Worm (Caenorhabditis elegans) whole organism, midembryonic: ENCODE data around the gene oac-21.

ENCODE experiments used
- T22C8.4 ChIP-seq: fragments of 200-800 bp; sonication (Bioruptor generic); IDR thresholded peaks from 2 replicates; pipeline ENCODE4 v1.3.6; 2022; ENCODE audit warnings: missing genetic modification characterization, missing compliant biosample characterization
- cog-1 ChIP-seq: sonication (generic microtip); optimal IDR thresholded peaks from 2 replicates; lab custom pipeline; 2016; ENCODE audit warnings: missing genetic modification characterization, missing compliant biosample characterization
- flt-1 ChIP-seq: fragments of 200-800 bp; sonication (Bioruptor generic); IDR thresholded peaks from 2 replicates; pipeline ENCODE4 v1.3.6; 2022; ENCODE audit warnings: missing genetic modification characterization, missing compliant biosample characterization
- klf-2 ChIP-seq: fragments of 200-800 bp; sonication (Bioruptor generic); conservative IDR thresholded peaks from 2 replicates; pipeline ENCODE4 v1.3.6; 2022; ENCODE audit warnings: missing genetic modification reagents, missing genetic modification characterization, missing compliant biosample characterization
- med-1 ChIP-seq: sonication (generic microtip); optimal IDR thresholded peaks from 2 replicates; lab custom pipeline; 2017; ENCODE audit warnings: missing genetic modification characterization, mild to moderate bottlenecking, missing compliant biosample characterization, antibody characterized with exemption, missing genetic modification reagents; ENCODE audit not compliant: insufficient read depth
- ref-1 ChIP-seq: fragments of 200-800 bp; sonication (Bioruptor generic); conservative IDR thresholded peaks from 2 replicates; pipeline ENCODE4 v1.3.6; 2022; ENCODE audit warnings: missing genetic modification reagents, missing genetic modification characterization, missing compliant biosample characterization
- tab-1 ChIP-seq: fragments of 200-800 bp; sonication (Bioruptor generic); IDR thresholded peaks from 2 replicates; pipeline ENCODE4 v1.3.6; 2022; ENCODE audit warnings: missing genetic modification characterization, missing compliant biosample characterization
- ztf-23 ChIP-seq: fragments of 200-800 bp; sonication (Bioruptor generic); IDR thresholded peaks from 2 replicates; pipeline ENCODE4 v1.3.6; 2022; ENCODE audit warnings: missing genetic modification reagents, missing genetic modification characterization, missing compliant biosample characterization
- ztf-29 ChIP-seq: fragments of 200-800 bp; sonication (Bioruptor generic); IDR thresholded peaks from 2 replicates; pipeline ENCODE4 v1.3.6; 2022; ENCODE audit warnings: missing genetic modification reagents, missing genetic modification characterization, missing compliant biosample characterization

Gene oac-21

DNA sequence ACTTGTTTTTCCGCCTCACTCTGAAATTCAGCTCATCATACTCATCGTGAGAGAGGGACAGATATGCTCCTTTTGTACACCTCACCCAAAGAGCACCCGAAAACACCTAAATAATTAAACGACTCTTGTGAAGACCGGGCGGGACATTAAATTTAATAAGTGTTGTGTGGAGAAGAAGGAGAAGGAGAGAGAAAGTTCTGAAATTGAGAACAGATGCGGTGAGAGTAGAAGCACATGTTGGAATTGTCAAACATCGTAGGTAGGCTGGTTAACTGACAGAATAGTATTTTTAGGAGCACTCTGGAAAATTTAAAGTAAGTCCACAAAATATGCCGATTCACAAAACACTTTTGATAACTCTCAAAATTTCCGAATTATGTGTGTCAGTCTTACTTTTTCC is 35.5 kb upstream of the oac-21 start:
- TF ChIP-seq cog-1 (tag; lab: Kevin White, UChicago) (no peak), med-1 (GFP tag; lab: Kevin White, UChicago) (no peak), tab-1 (GFP tag; lab: Robert Waterston, UW) (no peak), T22C8.4 (GFP tag; lab: Robert Waterston, UW) (no peak), ztf-29 (GFP tag; lab: Robert Waterston, UW) (no peak), klf-2 (GFP tag; lab: Robert Waterston, UW) (no peak), ref-1 (no peak), ztf-23 (GFP tag; lab: Robert Waterston, UW) (no peak), flt-1 (no peak)

DNA sequence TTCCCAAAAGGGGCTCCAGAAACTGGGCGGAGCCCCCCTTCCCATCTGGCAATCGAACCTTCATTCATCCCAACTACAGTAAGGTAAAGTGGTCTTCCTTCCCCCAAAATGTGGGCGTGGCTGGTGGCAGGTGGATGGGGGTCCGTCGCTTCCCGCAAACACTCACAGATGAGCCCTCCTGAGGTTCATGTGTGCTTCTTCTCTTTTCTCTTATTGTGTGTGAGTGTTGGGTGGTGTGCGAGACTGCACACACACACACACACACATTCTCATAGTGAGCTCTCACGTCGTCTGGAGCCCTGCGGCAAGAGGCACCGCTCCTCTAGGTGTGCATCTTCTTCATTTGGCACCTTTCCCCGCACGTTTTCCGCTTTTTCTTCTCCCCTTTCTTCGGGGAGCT is 34.5 kb upstream of the oac-21 start:
- TF ChIP-seq cog-1 (tag; lab: Kevin White, UChicago), result no peak
- 0 out of 2 replicates have a peak, but pooled peaks have one; percentile 28 for TF ChIP-seq ztf-23 (GFP tag; lab: Robert Waterston, UW)

DNA sequence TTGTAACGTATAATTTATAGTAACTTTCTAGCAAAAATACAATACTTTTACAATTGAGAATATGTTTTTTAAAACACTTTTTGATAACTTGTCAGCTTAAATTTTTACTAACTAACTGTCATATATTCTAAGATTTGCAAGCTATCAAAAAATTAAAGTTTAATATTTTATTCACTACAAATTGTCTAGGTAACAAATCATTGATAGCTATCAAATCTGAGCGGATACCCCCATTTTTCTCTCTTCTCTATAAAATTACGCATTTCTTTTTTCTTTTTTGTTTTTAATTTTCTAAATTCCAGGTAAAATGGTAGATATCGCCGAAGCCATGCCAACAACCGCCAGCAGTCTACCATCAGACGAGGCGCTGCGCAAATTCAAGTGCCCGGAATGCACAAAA is 33.5 kb upstream of the oac-21 start, which contains the start of gene zag-1:
Gene zag-1 (plus strand): TSS at position 301 of the 400 bp plus-strand sequence.
- TF ChIP-seq flt-1 (0 out of 2 replicates have a peak, but pooled peaks have one; percentile 14), med-1 (GFP tag; lab: Kevin White, UChicago) (no peak)

DNA sequence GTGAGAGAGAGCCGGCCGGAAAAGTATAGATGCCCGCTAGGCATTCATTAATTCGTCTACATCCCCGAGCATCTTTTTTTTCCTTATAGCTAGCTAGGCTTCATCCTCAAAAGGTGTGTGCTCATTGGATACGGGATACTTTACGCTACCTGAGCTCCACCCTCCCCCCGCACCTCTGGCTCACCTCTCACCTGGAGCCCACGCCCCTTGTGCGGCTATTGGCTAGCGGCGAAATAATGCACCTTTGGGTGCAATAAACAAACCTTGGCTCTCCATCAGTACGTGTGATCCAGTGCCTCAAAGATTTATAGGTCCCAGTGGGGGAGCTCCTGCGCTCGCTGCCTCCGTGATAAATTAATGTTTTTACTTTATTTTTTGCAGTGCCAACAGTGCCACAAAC is 32.9 kb upstream of the oac-21 start:
- TF ChIP-seq ztf-23 (GFP tag; lab: Robert Waterston, UW), result no peak
- TF ChIP-seq tab-1 (GFP tag; lab: Robert Waterston, UW), result no peak
- TF ChIP-seq cog-1 (tag; lab: Kevin White, UChicago), result no peak
- TF ChIP-seq T22C8.4 (GFP tag; lab: Robert Waterston, UW), result no peak
- no peak for TF ChIP-seq flt-1
- no peak for TF ChIP-seq klf-2 (GFP tag; lab: Robert Waterston, UW)
- TF ChIP-seq ztf-29 (GFP tag; lab: Robert Waterston, UW), result no peak
- TF ChIP-seq med-1 (GFP tag; lab: Kevin White, UChicago), result no peak
- no peak for TF ChIP-seq ref-1

DNA sequence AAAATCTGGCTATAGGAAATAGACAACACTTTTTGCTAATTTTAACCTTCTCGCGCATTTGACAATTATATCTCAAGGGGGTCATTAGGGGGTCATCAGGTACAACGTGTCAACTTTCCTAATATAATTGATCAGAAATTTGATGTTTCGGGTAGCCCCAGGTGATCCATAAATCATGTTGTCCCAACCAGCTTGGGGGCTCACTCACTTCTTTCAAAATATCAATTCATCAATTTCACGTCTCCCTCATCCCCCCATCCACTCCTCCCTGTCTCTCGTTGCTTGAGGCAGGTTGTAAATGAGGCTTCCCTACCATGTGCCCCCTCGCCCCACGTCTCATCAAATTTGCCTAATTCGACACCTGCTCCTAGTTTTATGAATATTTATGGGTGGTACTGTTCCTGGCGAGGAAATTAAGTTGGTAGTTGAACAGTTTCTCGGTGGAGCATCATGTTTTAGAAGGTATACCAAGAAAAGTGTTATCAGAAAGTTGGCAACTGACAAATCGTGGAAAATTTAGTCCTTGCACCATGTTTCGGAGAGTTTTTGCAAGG is 31.0 kb upstream of the oac-21 start:
- TF ChIP-seq ref-1, result no peak
- no peak for TF ChIP-seq flt-1
- TF ChIP-seq ztf-29 (GFP tag; lab: Robert Waterston, UW), result no peak
- TF ChIP-seq klf-2 (GFP tag; lab: Robert Waterston, UW), result no peak
- no peak for TF ChIP-seq T22C8.4 (GFP tag; lab: Robert Waterston, UW)
- TF ChIP-seq med-1 (GFP tag; lab: Kevin White, UChicago), result no peak
- TF ChIP-seq cog-1 (tag; lab: Kevin White, UChicago), result no peak
- TF ChIP-seq ztf-23 (GFP tag; lab: Robert Waterston, UW), result no peak
- no peak for TF ChIP-seq tab-1 (GFP tag; lab: Robert Waterston, UW)

DNA sequence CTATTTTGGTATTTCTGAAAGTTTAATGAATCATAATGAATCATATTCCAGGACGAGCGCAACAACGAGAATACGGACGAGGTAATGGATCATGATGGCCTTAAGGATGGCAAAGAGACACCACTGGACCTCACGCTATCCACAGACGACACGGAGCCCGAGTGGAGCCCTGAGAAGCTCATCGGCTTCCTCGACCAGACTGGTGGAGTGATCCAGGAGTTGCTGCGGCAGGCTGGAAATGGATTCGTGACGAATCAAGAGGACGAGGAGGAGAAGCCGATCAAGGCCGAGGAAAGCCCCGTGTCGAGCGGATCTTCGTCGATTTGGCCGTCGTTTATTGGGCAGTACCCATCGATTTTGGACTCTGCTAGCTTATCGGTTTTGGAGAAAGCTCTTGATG is 29.5 kb upstream of the oac-21 start:
- TF ChIP-seq ref-1, result no peak
- TF ChIP-seq klf-2 (GFP tag; lab: Robert Waterston, UW), result no peak
- TF ChIP-seq ztf-23 (GFP tag; lab: Robert Waterston, UW), result no peak
- no peak for TF ChIP-seq tab-1 (GFP tag; lab: Robert Waterston, UW)
- no peak for TF ChIP-seq flt-1
- no peak for TF ChIP-seq med-1 (GFP tag; lab: Kevin White, UChicago)
- no peak for TF ChIP-seq ztf-29 (GFP tag; lab: Robert Waterston, UW)
- no peak for TF ChIP-seq T22C8.4 (GFP tag; lab: Robert Waterston, UW)
- TF ChIP-seq cog-1 (tag; lab: Kevin White, UChicago), result no peak

DNA sequence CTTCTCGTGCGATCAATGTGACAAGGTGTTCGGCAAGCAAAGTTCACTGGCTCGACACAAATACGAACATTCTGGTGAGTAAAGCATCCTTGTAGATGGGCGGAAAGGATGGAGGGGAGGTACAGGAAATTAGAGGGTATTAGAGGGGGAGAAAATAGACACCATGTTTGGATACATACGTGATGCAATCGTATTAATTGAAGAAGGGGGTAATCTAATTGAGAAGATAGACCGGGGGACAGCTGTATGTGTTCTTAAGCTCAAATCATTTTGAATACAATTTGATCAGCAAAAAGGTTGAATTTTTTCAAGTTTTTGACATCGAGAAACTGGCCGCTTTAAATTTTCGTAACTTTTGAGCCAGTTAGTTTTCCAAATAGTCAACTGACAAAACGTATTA is 28.6 kb upstream of the oac-21 start:
- TF ChIP-seq tab-1 (GFP tag; lab: Robert Waterston, UW) (no peak), flt-1 (no peak), ztf-23 (GFP tag; lab: Robert Waterston, UW) (no peak), med-1 (GFP tag; lab: Kevin White, UChicago) (no peak), klf-2 (GFP tag; lab: Robert Waterston, UW) (no peak), ztf-29 (GFP tag; lab: Robert Waterston, UW) (no peak), ref-1 (no peak), T22C8.4 (GFP tag; lab: Robert Waterston, UW) (no peak), cog-1 (tag; lab: Kevin White, UChicago) (no peak)

DNA sequence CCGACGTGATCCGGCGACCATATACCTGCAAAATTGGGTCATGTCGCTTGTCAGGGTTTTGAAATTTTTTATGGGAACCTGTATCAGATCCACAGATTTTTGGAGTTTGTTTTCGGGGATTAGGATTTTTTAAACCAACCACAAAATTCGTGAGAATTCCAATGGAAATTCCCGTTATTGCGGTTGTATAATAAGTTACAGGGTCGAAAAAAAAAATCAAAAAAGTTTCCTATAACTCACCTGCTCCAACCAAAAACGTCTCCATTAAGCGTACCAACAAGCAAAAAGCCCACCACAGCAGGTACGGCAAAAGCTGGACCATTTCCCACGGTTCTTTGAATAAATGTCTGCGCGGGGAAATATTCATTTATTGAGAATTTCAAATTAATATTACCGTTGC is 26.1 kb upstream of the oac-21 start:
- TF ChIP-seq tab-1 (GFP tag; lab: Robert Waterston, UW) (no peak), ref-1 (no peak), ztf-29 (GFP tag; lab: Robert Waterston, UW) (no peak), cog-1 (tag; lab: Kevin White, UChicago) (no peak), T22C8.4 (GFP tag; lab: Robert Waterston, UW) (no peak), flt-1 (no peak), med-1 (GFP tag; lab: Kevin White, UChicago) (no peak), ztf-23 (GFP tag; lab: Robert Waterston, UW) (no peak), klf-2 (GFP tag; lab: Robert Waterston, UW) (no peak)

DNA sequence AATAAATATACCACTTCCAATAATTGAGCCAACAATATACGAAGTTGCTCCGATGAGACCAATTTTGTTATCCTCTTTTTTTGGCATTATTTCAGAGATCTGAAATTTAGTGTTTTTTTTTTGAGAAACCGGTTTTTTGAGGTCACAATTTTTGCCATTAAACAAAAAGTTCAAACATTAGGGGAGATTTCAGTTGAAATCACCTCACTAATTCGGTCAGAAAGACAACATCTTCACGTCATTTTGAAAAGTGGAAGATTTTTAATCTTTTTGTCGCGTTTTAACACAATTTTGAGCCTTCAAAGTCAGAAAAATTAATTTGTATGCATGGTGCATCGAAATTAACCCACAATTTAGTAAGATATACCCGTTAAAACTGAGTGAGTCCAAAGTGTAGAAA is 24.1 kb upstream of the oac-21 start, which contains the start of gene aat-8:
Gene aat-8 (minus strand): TSS at position 101 of the 400 bp plus-strand sequence.
- TF ChIP-seq T22C8.4 (GFP tag; lab: Robert Waterston, UW) (no peak), cog-1 (tag; lab: Kevin White, UChicago) (no peak), ztf-29 (GFP tag; lab: Robert Waterston, UW) (no peak), ztf-23 (GFP tag; lab: Robert Waterston, UW) (no peak), ref-1 (no peak), med-1 (GFP tag; lab: Kevin White, UChicago) (no peak), tab-1 (GFP tag; lab: Robert Waterston, UW) (no peak), klf-2 (GFP tag; lab: Robert Waterston, UW) (no peak), flt-1 (no peak)

DNA sequence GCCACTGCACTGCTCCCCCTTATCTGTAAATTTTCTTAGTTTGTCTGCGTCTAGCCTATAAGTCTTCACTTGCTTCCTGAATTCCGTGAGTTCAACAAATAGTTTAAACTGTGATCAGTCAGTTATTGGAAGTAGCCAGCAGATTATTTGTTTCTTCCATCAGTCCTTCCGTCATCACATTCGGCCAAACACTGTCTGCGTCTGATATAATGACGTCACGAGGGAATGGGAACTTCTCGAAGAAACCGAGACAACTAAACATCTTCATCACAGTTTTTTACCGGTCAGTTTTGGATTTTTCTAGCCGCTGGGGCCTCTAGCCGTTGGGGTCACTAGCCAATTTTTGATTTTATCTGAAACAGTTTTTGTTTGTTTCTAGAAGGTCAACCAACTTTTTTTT is 23.0 kb upstream of the oac-21 start:
- TF ChIP-seq cog-1 (tag; lab: Kevin White, UChicago), result no peak
- TF ChIP-seq tab-1 (GFP tag; lab: Robert Waterston, UW), result no peak
- TF ChIP-seq med-1 (GFP tag; lab: Kevin White, UChicago), result no peak
- TF ChIP-seq ztf-29 (GFP tag; lab: Robert Waterston, UW), result no peak
- TF ChIP-seq T22C8.4 (GFP tag; lab: Robert Waterston, UW), result no peak
- no peak for TF ChIP-seq klf-2 (GFP tag; lab: Robert Waterston, UW)
- TF ChIP-seq flt-1, result no peak
- TF ChIP-seq ref-1, result no peak
- TF ChIP-seq ztf-23 (GFP tag; lab: Robert Waterston, UW), result no peak
